Fruit fly (Drosophila melanogaster) whole organism, embryonic: Measurements from ENCODE around the gene asf1.

Experiments
- ATbp ChIP-seq: fragments of 200-800 bp; sonication (Bioruptor generic); optimal IDR thresholded peaks from 2 replicates; lab custom pipeline; 2017; ENCODE audit warnings: missing biosample characterization, mild to moderate bottlenecking, missing genetic modification characterization, missing genetic modification reagents
- Adf1 ChIP-seq: fragments of 200-800 bp; sonication (Bioruptor generic); IDR thresholded peaks from 2 replicates; pipeline ENCODE4 v1.3.6; 2022; ENCODE audit warnings: missing biosample characterization, missing genetic modification characterization
- BEAF-32 ChIP-seq: fragments of 200-800 bp; sonication (Bioruptor generic); optimal IDR thresholded peaks from 3 replicates; lab custom pipeline; 2017; ENCODE audit warnings: missing biosample characterization, missing genetic modification characterization, mild to moderate bottlenecking, moderate library complexity, missing genetic modification reagents
- CG12769 ChIP-seq: fragments of 200-800 bp; sonication (Bioruptor generic); optimal IDR thresholded peaks from 2 replicates; lab custom pipeline; 2019; ENCODE audit warnings: missing biosample characterization, mild to moderate bottlenecking, missing genetic modification characterization, moderate library complexity
- CG14014 ChIP-seq: fragments of 200-800 bp; sonication (Bioruptor generic); IDR thresholded peaks from 2 replicates; pipeline ENCODE4 v1.3.6; 2022; ENCODE audit warnings: missing biosample characterization, missing genetic modification characterization
- CG16863 ChIP-seq: fragments of 200-800 bp; sonication (Bioruptor generic); optimal IDR thresholded peaks from 3 replicates; lab custom pipeline; 2016; ENCODE audit warnings: missing biosample characterization, missing genetic modification characterization
- CG18476 ChIP-seq: fragments of 200-800 bp; sonication (Bioruptor generic); optimal IDR thresholded peaks from 2 replicates; lab custom pipeline; 2016; ENCODE audit warnings: missing biosample characterization, mild to moderate bottlenecking, missing genetic modification characterization
- CG33213 ChIP-seq: fragments of 200-800 bp; sonication (Bioruptor generic); optimal IDR thresholded peaks from 3 replicates; lab custom pipeline; 2016; ENCODE audit warnings: missing biosample characterization, missing genetic modification characterization
- CG34224 ChIP-seq: fragments of 200-800 bp; sonication (Bioruptor generic); IDR thresholded peaks from 3 replicates; pipeline ENCODE4 v1.3.6; 2022; ENCODE audit warnings: missing biosample characterization, missing genetic modification characterization; ENCODE audit not compliant: partially characterized antibody
- CG34422 ChIP-seq: fragments of 200-800 bp; sonication (Bioruptor generic); IDR thresholded peaks from 3 replicates; pipeline ENCODE4 v1.3.6; 2022; ENCODE audit warnings: missing biosample characterization, missing genetic modification characterization
- CG42726 ChIP-seq: fragments of 200-800 bp; sonication (Bioruptor generic); IDR thresholded peaks from 2 replicates; pipeline ENCODE4 v1.3.6; 2022; ENCODE audit warnings: missing biosample characterization, missing genetic modification characterization; ENCODE audit not compliant: partially characterized antibody
- CG6254 ChIP-seq: fragments of 200-800 bp; sonication (Bioruptor generic); optimal IDR thresholded peaks from 3 replicates; lab custom pipeline; 2017; ENCODE audit warnings: mild to moderate bottlenecking, missing biosample characterization, missing genetic modification reagents, missing genetic modification characterization
- CG8765 ChIP-seq: fragments of 200-800 bp; sonication (Bioruptor generic); IDR thresholded peaks from 2 replicates; pipeline ENCODE4 v1.3.6; 2022; ENCODE audit warnings: missing biosample characterization, missing genetic modification characterization
- CkIIα-i1 ChIP-seq: fragments of 200-800 bp; sonication (Bioruptor generic); IDR thresholded peaks from 2 replicates; pipeline ENCODE4 v1.3.6; 2022; ENCODE audit warnings: missing biosample characterization, missing genetic modification characterization
- D ChIP-seq, 2 experiments: fragments of 200-800 bp in 1 of 2; fragments of >200 bp in 1 of 2; sonication (Bioruptor generic) in 1 of 2; optimal IDR thresholded peaks; 2 replicates in 1 of 2; 3 replicates in 1 of 2; lab custom pipeline; 2017; ENCODE audit warnings: mild to moderate bottlenecking in 1 of 2, missing biosample characterization in 1 of 2, missing genetic modification characterization in 1 of 2, missing genetic modification reagents in 1 of 2
- Eip74EF ChIP-seq, 2 experiments: fragments of 200-800 bp in 1 of 2; fragments of >200 bp in 1 of 2; sonication (Bioruptor generic) in 1 of 2; optimal IDR thresholded peaks; 2 replicates each; lab custom pipeline; 2017 to 2019; ENCODE audit warnings: missing biosample characterization in 2 of 2, missing genetic modification characterization in 2 of 2, mild to moderate bottlenecking in 1 of 2, moderate library complexity in 1 of 2
- Ets97D ChIP-seq: fragments of 200-800 bp; sonication (Bioruptor generic); optimal IDR thresholded peaks from 3 replicates; lab custom pipeline; 2016; ENCODE audit warnings: missing biosample characterization, missing genetic modification characterization
- Fer3 ChIP-seq: fragments of 200-800 bp; sonication (Bioruptor generic); optimal IDR thresholded peaks from 2 replicates; lab custom pipeline; 2018; ENCODE audit warnings: missing biosample characterization, mild to moderate bottlenecking, missing genetic modification characterization, moderate library complexity
- Hr3 ChIP-seq: fragments of 200-800 bp; sonication (Bioruptor generic); optimal IDR thresholded peaks from 3 replicates; lab custom pipeline; 2016; ENCODE audit warnings: missing biosample characterization, missing genetic modification characterization
- Med ChIP-seq: fragments of 200-800 bp; sonication (Bioruptor generic); peaks from one replicate; lab custom pipeline; 2016; ENCODE audit warnings: missing biosample characterization, missing genetic modification characterization, mild to moderate bottlenecking, inconsistent platforms, moderate library complexity
- Mrtf ChIP-seq: fragments of 200-800 bp; sonication (Bioruptor generic); IDR thresholded peaks from 3 replicates; pipeline ENCODE4 v1.3.6; 2022; ENCODE audit warnings: missing biosample characterization, missing genetic modification characterization
- Oli ChIP-seq: fragments of 200-800 bp; sonication (Bioruptor generic); optimal IDR thresholded peaks from 2 replicates; lab custom pipeline; 2018; ENCODE audit warnings: missing biosample characterization, mild to moderate bottlenecking, missing genetic modification characterization, moderate library complexity
- Optix ChIP-seq: fragments of 200-800 bp; sonication (Bioruptor generic); IDR thresholded peaks from 3 replicates; pipeline ENCODE4 v1.3.6; 2022; ENCODE audit warnings: missing biosample characterization, missing genetic modification characterization
- Ravus ChIP-seq: fragments of 200-800 bp; sonication (Bioruptor generic); IDR thresholded peaks from 2 replicates; pipeline ENCODE4 v1.3.6; 2022; ENCODE audit warnings: missing biosample characterization, missing genetic modification characterization
- Rfx ChIP-seq: fragments of 200-800 bp; sonication (Bioruptor generic); IDR thresholded peaks from 2 replicates; pipeline ENCODE4 v1.3.6; 2022; ENCODE audit warnings: missing biosample characterization, missing genetic modification characterization
- Six4 ChIP-seq: fragments of 200-800 bp; sonication (Bioruptor generic); optimal IDR thresholded peaks from 2 replicates; lab custom pipeline; 2016; ENCODE audit warnings: missing biosample characterization, missing genetic modification characterization
- Vsx1 ChIP-seq: fragments of 200-800 bp; sonication (Bioruptor generic); optimal IDR thresholded peaks from 2 replicates; lab custom pipeline; 2017; ENCODE audit warnings: missing biosample characterization, mild to moderate bottlenecking, missing genetic modification characterization, missing genetic modification reagents
- ab ChIP-seq: fragments of 200-800 bp; sonication (Bioruptor generic); optimal IDR thresholded peaks from 2 replicates; lab custom pipeline; 2016; ENCODE audit warnings: missing biosample characterization, missing genetic modification characterization
- ci ChIP-seq: fragments of 200-800 bp; sonication (Bioruptor generic); IDR thresholded peaks from 3 replicates; pipeline ENCODE4 v1.3.6; 2022; ENCODE audit warnings: missing biosample characterization, missing genetic modification characterization
- dmrt11E ChIP-seq: fragments of 200-800 bp; sonication (Bioruptor generic); optimal IDR thresholded peaks from 3 replicates; lab custom pipeline; 2018; ENCODE audit warnings: missing biosample characterization, mild to moderate bottlenecking, missing genetic modification characterization, moderate library complexity
- fd102C ChIP-seq: fragments of 200-800 bp; sonication (Bioruptor generic); optimal IDR thresholded peaks from 2 replicates; lab custom pipeline; 2018; ENCODE audit warnings: missing biosample characterization, mild to moderate bottlenecking, missing genetic modification characterization, moderate library complexity
- hbn ChIP-seq: fragments of 200-800 bp; sonication (Bioruptor generic); IDR thresholded peaks from 2 replicates; pipeline ENCODE4 v1.3.6; 2022; ENCODE audit warnings: missing biosample characterization, missing genetic modification characterization; ENCODE audit not compliant: partially characterized antibody
- her ChIP-seq: fragments of 200-800 bp; sonication (Bioruptor generic); optimal IDR thresholded peaks from 2 replicates; lab custom pipeline; 2016; ENCODE audit warnings: missing biosample characterization, missing genetic modification characterization
- kah ChIP-seq: fragments of 200-800 bp; sonication (Bioruptor generic); optimal IDR thresholded peaks from 2 replicates; lab custom pipeline; 2018; ENCODE audit warnings: missing biosample characterization, mild to moderate bottlenecking, missing genetic modification characterization
- kni ChIP-seq: fragments of 200-800 bp; sonication (Bioruptor generic); optimal IDR thresholded peaks from 3 replicates; lab custom pipeline; 2017; ENCODE audit warnings: mild to moderate bottlenecking, missing biosample characterization, missing genetic modification reagents, missing genetic modification characterization
- knrl ChIP-seq: fragments of 200-800 bp; sonication (Bioruptor generic); IDR thresholded peaks from 3 replicates; pipeline ENCODE4 v1.3.6; 2022; ENCODE audit warnings: missing biosample characterization, missing genetic modification characterization; ENCODE audit not compliant: partially characterized antibody
- lab ChIP-seq: fragments of 200-800 bp; sonication (Bioruptor generic); optimal IDR thresholded peaks from 3 replicates; lab custom pipeline; 2017; ENCODE audit warnings: missing biosample characterization, missing genetic modification characterization, mild to moderate bottlenecking, moderate library complexity, missing genetic modification reagents
- nom ChIP-seq: fragments of 200-800 bp; sonication (Bioruptor generic); optimal IDR thresholded peaks from 2 replicates; lab custom pipeline; 2017; ENCODE audit warnings: missing biosample characterization, missing genetic modification characterization, mild to moderate bottlenecking, moderate library complexity, missing genetic modification reagents
- odd ChIP-seq: fragments of 200-800 bp; sonication (Bioruptor generic); optimal IDR thresholded peaks from 2 replicates; lab custom pipeline; 2017; ENCODE audit warnings: missing biosample characterization, mild to moderate bottlenecking, missing genetic modification characterization
- pros ChIP-seq: fragments of 200-800 bp; sonication (Bioruptor generic); optimal IDR thresholded peaks from 3 replicates; lab custom pipeline; 2019; ENCODE audit warnings: missing biosample characterization, mild to moderate bottlenecking, missing genetic modification characterization, moderate library complexity
- ranshi ChIP-seq: fragments of 200-800 bp; sonication (Bioruptor generic); IDR thresholded peaks from 2 replicates; pipeline ENCODE4 v1.3.6; 2022; ENCODE audit warnings: missing biosample characterization, missing genetic modification characterization
- rib ChIP-seq: fragments of 200-800 bp; sonication (Bioruptor generic); IDR thresholded peaks from 2 replicates; pipeline ENCODE4 v1.3.6; 2022; ENCODE audit warnings: missing biosample characterization, missing genetic modification characterization
- salm ChIP-seq: fragments of 200-800 bp; sonication (Bioruptor generic); optimal IDR thresholded peaks from 2 replicates; lab custom pipeline; 2018; ENCODE audit warnings: missing biosample characterization, mild to moderate bottlenecking, missing genetic modification characterization
- scrt ChIP-seq: fragments of 200-800 bp; sonication (Bioruptor generic); optimal IDR thresholded peaks from 2 replicates; lab custom pipeline; 2018; ENCODE audit warnings: missing biosample characterization, mild to moderate bottlenecking, missing genetic modification characterization, moderate library complexity
- sens ChIP-seq: fragments of 200-800 bp; sonication (Bioruptor generic); peaks from one replicate; lab custom pipeline; 2016; ENCODE audit warnings: missing biosample characterization, missing genetic modification characterization
- ssp ChIP-seq: fragments of 200-800 bp; sonication (Bioruptor generic); IDR thresholded peaks from 2 replicates; pipeline ENCODE4 v1.3.6; 2022; ENCODE audit warnings: missing biosample characterization, missing genetic modification characterization
- stc ChIP-seq: fragments of 200-800 bp; sonication (Bioruptor generic); IDR thresholded peaks from 2 replicates; pipeline ENCODE4 v1.3.6; 2022; ENCODE audit warnings: missing biosample characterization, missing genetic modification characterization
- ttk ChIP-seq: fragments of 200-800 bp; sonication (Bioruptor generic); IDR thresholded peaks from 2 replicates; pipeline ENCODE4 v2.1.2; 2022; ENCODE audit warnings: missing biosample characterization, missing genetic modification characterization
- tx ChIP-seq: fragments of 200-800 bp; sonication (Bioruptor generic); optimal IDR thresholded peaks from 2 replicates; lab custom pipeline; 2016; ENCODE audit warnings: missing biosample characterization, missing genetic modification characterization

The asf1 gene

DNA sequence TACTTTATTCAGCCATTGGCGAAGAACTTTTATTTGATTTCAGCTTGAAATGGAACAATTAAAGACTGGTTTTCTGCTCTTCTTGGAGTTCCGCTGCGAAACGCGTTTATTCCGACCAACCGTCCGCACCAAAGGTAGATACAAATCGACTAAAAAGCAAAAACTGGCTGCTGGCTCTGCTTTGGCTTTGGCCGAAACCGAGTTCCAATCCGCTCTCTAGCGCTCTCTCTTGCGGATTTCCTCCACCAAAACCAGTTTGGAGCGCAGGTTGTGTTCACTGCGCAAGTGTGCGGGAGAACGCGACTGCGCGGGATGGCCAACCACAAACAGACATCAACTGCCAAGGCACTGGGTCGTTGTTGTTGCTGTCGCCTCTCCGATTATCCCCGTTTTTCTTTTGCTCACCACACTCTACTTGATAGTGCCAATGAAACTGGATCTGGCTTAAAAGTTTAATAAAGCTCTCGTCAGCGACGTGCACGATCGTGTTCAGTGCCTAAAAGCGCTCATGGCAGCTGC, 16.8 kb downstream of the asf1 start, which contains the start of gene wnd (continued):
- TF ChIP-seq CG18476 (no peak), tx (GFP tag; lab: Kevin White, UChicago) (no peak), sens (GFP tag; lab: Kevin White, UChicago) (peak; percentile 82), kni (GFP tag; lab: Kevin White, UChicago) (peak; percentile 84), ATbp (GFP tag; lab: Kevin White, UChicago) (no peak), scrt (GFP tag; lab: Kevin White, UChicago) (no peak), CG34422 (GFP tag; lab: Robert Waterston, UW) (no peak), CG34224 (GFP tag; lab: Robert Waterston, UW) (peak; percentile 65; the same call in 1 of the 3 replicates), Ravus (GFP tag; lab: Robert Waterston, UW) (no peak), Hr3 (no peak), D (optimal IDR thresholded peaks at IDR 0.05; lab: Kevin White, UChicago) (no peak), D (GFP tag; optimal IDR thresholded peaks at IDR 0.05; lab: Kevin White, UChicago) (no peak), hbn (GFP tag; lab: Robert Waterston, UW) (peak; percentile 41; the same call in 1 of the 2 replicates), CG6254 (GFP tag; lab: Kevin White, UChicago) (peak; percentile 29), salm (tag; lab: Kevin White, UChicago) (no peak), Vsx1 (no peak), CG42726 (GFP tag; lab: Robert Waterston, UW) (no peak), ssp (no peak), ranshi (no peak), fd102C (no peak), ci (peak; percentile 46; the same call in 1 of the 3 replicates), Six4 (GFP tag; lab: Kevin White, UChicago) (no peak), Ets97D (GFP tag; lab: Kevin White, UChicago) (no peak), stc (GFP tag; lab: Robert Waterston, UW) (peak; percentile 32; the same call in 1 of the 2 replicates), Eip74EF (GFP tag; optimal IDR thresholded peaks at IDR 0.05; lab: Kevin White, UChicago) (peak in 1 of 2 experiments; percentile 2), Mrtf (GFP tag; lab: Robert Waterston, UW) (no peak), nom (peak; percentile 23), ab (no peak), kah (no peak), CG14014 (GFP tag; lab: Robert Waterston, UW) (no peak), BEAF-32 (GFP tag; lab: Kevin White, UChicago) (no peak), lab (GFP tag; lab: Kevin White, UChicago) (no peak), ttk (GFP tag; lab: Robert Waterston, UW) (no peak), CkIIα-i1 (GFP tag; lab: Robert Waterston, UW) (no peak), Rfx (GFP tag; lab: Robert Waterston, UW) (no peak), odd (GFP tag; lab: Kevin White, UChicago) (no peak), Oli (tag; lab: Kevin White, UChicago) (no peak), knrl (no peak), pros (peak; percentile 53), Med (GFP tag; lab: Kevin White, UChicago) (peak; percentile 48), Optix (no peak), her (no peak), rib (no peak), CG12769 (tag; lab: Kevin White, UChicago) (peak; percentile 85), CG16863 (no peak), CG33213 (no peak), Adf1 (no peak; the same call in 1 of the 2 replicates), Fer3 (tag; lab: Kevin White, UChicago) (no peak), CG8765 (no peak), dmrt11E (no peak)
